Fruit fly (Drosophila melanogaster) whole organism, embryonic: ENCODE results near the gene CG5388.

ENCODE experiments used
- E2f1 ChIP-seq: fragments of 200-800 bp; sonication (Bioruptor generic); IDR thresholded peaks from 2 replicates; pipeline ENCODE4 v1.3.6; 2022; ENCODE audit warnings: missing biosample characterization, missing genetic modification characterization
- ap ChIP-seq: fragments of 200-800 bp; sonication (Bioruptor generic); IDR thresholded peaks from 2 replicates; pipeline ENCODE4 v1.3.6; 2022; ENCODE audit warnings: missing biosample characterization, missing genetic modification characterization
- ems ChIP-seq: fragments of 200-800 bp; sonication (Bioruptor generic); optimal IDR thresholded peaks from 3 replicates; lab custom pipeline; 2016; ENCODE audit warnings: missing biosample characterization, missing genetic modification characterization
- pan ChIP-seq, 4 experiments: fragments of >200 bp in 3 of 4; fragments of 200-800 bp in 1 of 4; sonication (Bioruptor generic) in 1 of 4; optimal IDR thresholded peaks in 3 of 4; IDR thresholded peaks in 1 of 4; 2 replicates each; pipeline versions ENCODE4 v1.3.6 to Lab custom; 2017 to 2022; ENCODE audit warnings: missing biosample characterization in 2 of 4, missing genetic modification characterization in 2 of 4, mixed read lengths in 1 of 4

- TF ChIP-seq ap (GFP tag; lab: Robert Waterston, UW): no peak
- no peak for TF ChIP-seq ems
- no peak for TF ChIP-seq E2f1 (GFP tag; lab: Robert Waterston, UW)
- TF ChIP-seq pan (optimal IDR thresholded peaks at IDR 0.05; lab: Kevin White, UChicago): no peak
- TF ChIP-seq pan (GFP tag; optimal IDR thresholded peaks at IDR 0.05 in 1 of 2, IDR thresholded peaks at IDR 0.05 in 1 of 2): no peak
Measured at dm6 chr3R:22342151-22342550, 2.0 kb upstream of the CG5388 start, which contains the start of gene CG5386.
